Worm (Caenorhabditis elegans): ENCODE measurements around the gene his-17.
"Not testable (repeated sequence)": the region's sequence is repeated elsewhere in the genome, so short reads cannot be mapped to it uniquely, and the experiment has no call there.

The his-17 gene

DNA sequence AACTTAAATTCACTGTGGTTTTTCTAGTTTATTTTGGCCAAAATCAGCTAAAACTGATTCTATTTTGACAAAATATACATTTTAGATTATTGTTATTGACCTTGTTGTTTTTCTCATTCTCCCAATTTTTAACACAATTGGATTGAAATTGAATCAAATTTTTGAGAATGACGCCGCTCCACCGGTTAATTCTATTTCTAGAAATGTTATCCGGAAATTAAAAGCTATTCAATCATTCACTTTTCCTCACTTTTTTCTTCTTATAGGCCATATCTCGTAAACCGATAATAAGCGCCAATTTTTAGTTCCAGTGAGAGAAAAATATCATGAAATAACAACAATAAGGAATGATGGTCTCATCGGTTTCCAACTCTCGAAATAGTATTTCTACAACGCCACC, 4.9 kb upstream of the his-17 start, which contains the start of gene frpr-12:
TSS of gene frpr-12 (plus strand) at position 301 of the 400 bp plus-strand sequence.
- TF ChIP-seq nhr-12 (tag; optimal IDR thresholded peaks at IDR 0.05), result no peak
- TF ChIP-seq fkh-10 (GFP tag; optimal IDR thresholded peaks at IDR 0.05), result no peak
- no peak for TF ChIP-seq zag-1 (tag; optimal IDR thresholded peaks at IDR 0.05)
- no peak for TF ChIP-seq tbx-2 (tag; optimal IDR thresholded peaks at IDR 0.05)
- no peak for TF ChIP-seq ceh-82 (tag; optimal IDR thresholded peaks at IDR 0.05)
- no peak for TF ChIP-seq sea-2 (GFP tag; optimal IDR thresholded peaks at IDR 0.05)
- no peak for TF ChIP-seq ztf-4 (tag; optimal IDR thresholded peaks at IDR 0.05)

ce11 chrV:8898756-8899155, 964 bp upstream of the his-17 start, which contains the start of gene frpr-13:
Gene frpr-13 (plus strand): TSS chrV:8899056.
- TF ChIP-seq nhr-12 (tag; optimal IDR thresholded peaks at IDR 0.05) (no peak), nhr-237 (tag; optimal IDR thresholded peaks at IDR 0.05) (no peak), daf-12 (tag; optimal IDR thresholded peaks at IDR 0.05) (no peak), ztf-11 (tag; optimal IDR thresholded peaks at IDR 0.05) (no peak), elt-3 (tag; optimal IDR thresholded peaks at IDR 0.05) (no peak), elt-1 (tag; optimal IDR thresholded peaks at IDR 0.05) (no peak), ceh-9 (tag; optimal IDR thresholded peaks at IDR 0.05) (no peak), nhr-11 (tag; optimal IDR thresholded peaks at IDR 0.05) (no peak), mdl-1 (tag; optimal IDR thresholded peaks at IDR 0.05) (no peak), hmg-11 (tag; optimal IDR thresholded peaks at IDR 0.05) (no peak), aly-2 (tag; optimal IDR thresholded peaks at IDR 0.05) (no peak), fkh-2 (tag; optimal IDR thresholded peaks at IDR 0.05) (no peak), ceh-82 (tag; optimal IDR thresholded peaks at IDR 0.05) (no peak)

ce11 chrV:8861949-8862348, 35.8 kb downstream of the his-17 start, which contains the start of gene F07B7.12:
Gene F07B7.12 (minus strand): TSS chrV:8862049.
- TF ChIP-seq tbx-2 (tag; optimal IDR thresholded peaks at IDR 0.05); elt-2 (tag; optimal IDR thresholded peaks at IDR 0.05); ama-1 (optimal IDR thresholded peaks at IDR 0.05): not testable (repeated sequence)
